Fruit fly (Drosophila melanogaster): ENCODE measurements around the gene Tace.

- no peak for TF ChIP-seq pan (optimal IDR thresholded peaks at IDR 0.05)
- no peak for TF ChIP-seq EcR (GFP tag; optimal IDR thresholded peaks at IDR 0.05)
Observed at dm6 chr3R:29983886-29984285, 16.4 kb upstream of the Tace start.

Data from whole organism.